Worm (Caenorhabditis elegans) whole organism, midembryonic: ENCODE data around the gene lep-2.

Experiments used
- T22C8.4 ChIP-seq: fragments of 200-800 bp; sonication (Bioruptor generic); IDR thresholded peaks from 2 replicates; pipeline ENCODE4 v1.3.6; 2022; ENCODE audit warnings: missing genetic modification characterization, missing compliant biosample characterization
- flt-1 ChIP-seq: fragments of 200-800 bp; sonication (Bioruptor generic); IDR thresholded peaks from 2 replicates; pipeline ENCODE4 v1.3.6; 2022; ENCODE audit warnings: missing genetic modification characterization, missing compliant biosample characterization
- med-1 ChIP-seq: sonication (generic microtip); optimal IDR thresholded peaks from 2 replicates; lab custom pipeline; 2017; ENCODE audit warnings: missing genetic modification characterization, mild to moderate bottlenecking, missing compliant biosample characterization, antibody characterized with exemption, missing genetic modification reagents; ENCODE audit not compliant: insufficient read depth
- ztf-23 ChIP-seq: fragments of 200-800 bp; sonication (Bioruptor generic); IDR thresholded peaks from 2 replicates; pipeline ENCODE4 v1.3.6; 2022; ENCODE audit warnings: missing genetic modification reagents, missing genetic modification characterization, missing compliant biosample characterization
- ztf-29 ChIP-seq: fragments of 200-800 bp; sonication (Bioruptor generic); IDR thresholded peaks from 2 replicates; pipeline ENCODE4 v1.3.6; 2022; ENCODE audit warnings: missing genetic modification reagents, missing genetic modification characterization, missing compliant biosample characterization

DNA sequence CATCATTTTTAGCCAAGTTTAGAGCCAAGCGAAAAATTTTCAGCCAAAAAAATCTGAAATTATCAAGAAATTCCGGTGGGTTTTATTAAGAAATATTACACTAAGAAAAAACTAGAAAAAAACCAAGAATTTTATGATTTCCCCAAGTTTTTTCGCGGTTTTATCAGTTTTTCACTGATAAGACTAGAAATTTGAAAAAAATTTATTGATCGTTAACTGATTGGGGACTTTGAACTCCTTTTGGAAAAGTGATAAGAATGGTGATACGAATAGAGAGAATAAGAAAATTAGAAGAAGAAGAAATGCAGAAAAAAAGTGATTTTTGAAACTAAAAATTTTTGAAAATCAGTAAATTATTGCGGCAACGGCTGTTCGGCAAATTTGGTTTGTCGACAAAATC lies 46.5 kb upstream of the lep-2 start, which contains the start of gene faah-3:
- TF ChIP-seq T22C8.4 (GFP tag; lab: Robert Waterston, UW): no peak
- no peak for TF ChIP-seq ztf-29 (GFP tag; lab: Robert Waterston, UW)
- TF ChIP-seq med-1: no peak
- no peak for TF ChIP-seq flt-1
- TF ChIP-seq ztf-23 (GFP tag; lab: Robert Waterston, UW): no peak
